Fruit fly (Drosophila melanogaster): Measurements from ENCODE around the gene Srp72.

Srp72 gene

DNA sequence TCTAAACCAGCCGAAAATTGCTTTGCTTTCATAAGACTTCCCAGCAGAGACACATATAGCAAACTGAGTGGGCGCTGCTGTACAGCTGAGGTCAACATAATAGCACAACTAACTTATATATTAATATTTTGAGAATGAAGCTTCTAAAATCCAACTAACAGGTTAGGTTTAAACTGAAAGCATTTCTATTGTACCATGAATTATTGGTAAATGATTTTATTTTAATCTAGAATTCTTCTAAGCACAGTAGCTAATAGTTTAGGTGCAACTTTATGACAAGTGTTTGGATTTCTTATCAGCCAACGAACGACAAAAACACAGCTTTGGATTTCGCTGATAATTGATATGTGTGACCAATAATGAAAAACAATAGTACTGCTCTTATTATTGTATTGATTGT, 33.5 kb upstream of the Srp72 start (continued):
- TF ChIP-seq CG6813 (GFP tag; optimal IDR thresholded peaks at IDR 0.05), result peak; percentile 23
- no peak for TF ChIP-seq CrebB (tag; optimal IDR thresholded peaks at IDR 0.05)
- no peak for TF ChIP-seq Mes4 (GFP tag; optimal IDR thresholded peaks at IDR 0.05)
- peak; percentile 89 for TF ChIP-seq Med (GFP tag)
- TF ChIP-seq CG6654 (GFP tag; optimal IDR thresholded peaks at IDR 0.05), result no peak
- TF ChIP-seq Side (GFP tag; optimal IDR thresholded peaks at IDR 0.05), result peak; percentile 49
- TF ChIP-seq al (GFP tag; IDR thresholded peaks at IDR 0.05), result peak; percentile 53; the same call in 1 of the 2 replicates
- TF ChIP-seq CG9215 (GFP tag; IDR thresholded peaks at IDR 0.05), result peak; percentile 40; the same call in 1 of the 2 replicates
- no peak for TF ChIP-seq en (GFP tag; optimal IDR thresholded peaks at IDR 0.05)
- no peak for TF ChIP-seq usp (GFP tag; optimal IDR thresholded peaks at IDR 0.05)
- TF ChIP-seq NFAT (GFP tag; IDR thresholded peaks at IDR 0.05), result peak; percentile 46; the same call in 1 of the 2 replicates
- TF ChIP-seq pzg (GFP tag; optimal IDR thresholded peaks at IDR 0.05), result no peak
- TF ChIP-seq CG12659 (GFP tag; optimal IDR thresholded peaks at IDR 0.05), result peak; percentile 6
- TF ChIP-seq her (GFP tag; optimal IDR thresholded peaks at IDR 0.05), result no peak
- TF ChIP-seq CG13775 (GFP tag; optimal IDR thresholded peaks at IDR 0.05), result no peak
- TF ChIP-seq CG6272 (GFP tag; IDR thresholded peaks at IDR 0.05), result no peak
- TF ChIP-seq CG13424 (tag; optimal IDR thresholded peaks at IDR 0.05), result no peak
- TF ChIP-seq CG4617 (GFP tag; optimal IDR thresholded peaks at IDR 0.05; ENCODE audit: borderline replicate concordance), result no peak
- TF ChIP-seq MBD-R2 (GFP tag; IDR thresholded peaks at IDR 0.05), result peak; percentile 37; the same call in 1 of the 2 replicates
- no peak for TF ChIP-seq tll (GFP tag; optimal IDR thresholded peaks at IDR 0.05)
- no peak for TF ChIP-seq CG42726 (GFP tag; IDR thresholded peaks at IDR 0.05; ENCODE audit: partially characterized antibody)
- TF ChIP-seq CG6175 (GFP tag; IDR thresholded peaks at IDR 0.05), result no peak
- no peak for TF ChIP-seq CG13123 (GFP tag; optimal IDR thresholded peaks at IDR 0.05)
- TF ChIP-seq Drgx (GFP tag; IDR thresholded peaks at IDR 0.05), result peak; percentile 33; the same call in 1 of the 2 replicates
- TF ChIP-seq tup (GFP tag; optimal IDR thresholded peaks at IDR 0.05), result peak; percentile 11
- TF ChIP-seq ato (GFP tag; IDR thresholded peaks at IDR 0.05; ENCODE audit: partially characterized antibody), result no peak
- TF ChIP-seq CG10462 (GFP tag; optimal IDR thresholded peaks at IDR 0.05), result no peak
- no peak for TF ChIP-seq prd (optimal IDR thresholded peaks at IDR 0.05)
- TF ChIP-seq prd (GFP tag; IDR thresholded peaks at IDR 0.05), result peak; percentile 64; the same call in 2 of the 3 replicates
- TF ChIP-seq CG7372 (GFP tag; IDR thresholded peaks at IDR 0.05), result no peak
- TF ChIP-seq Ssrp (tag; optimal IDR thresholded peaks at IDR 0.05), result no peak
- TF ChIP-seq CG11696 (GFP tag; IDR thresholded peaks at IDR 0.05), result peak; percentile 95
- TF ChIP-seq CG17359 (tag; optimal IDR thresholded peaks at IDR 0.05), result peak; percentile 45
- no peak for TF ChIP-seq CG1529 (GFP tag; optimal IDR thresholded peaks at IDR 0.05)
- TF ChIP-seq aop (GFP tag; IDR thresholded peaks at IDR 0.05), result no peak
- no peak for TF ChIP-seq CG7271 (tag; optimal IDR thresholded peaks at IDR 0.05)
- TF ChIP-seq CG1603 (tag; optimal IDR thresholded peaks at IDR 0.05), result no peak
- TF ChIP-seq chn (GFP tag; optimal IDR thresholded peaks at IDR 0.05), result no peak
- TF ChIP-seq CG8290 (GFP tag; optimal IDR thresholded peaks at IDR 0.05), result no peak
- TF ChIP-seq CG8290 (tag; optimal IDR thresholded peaks at IDR 0.05), result no peak
- TF ChIP-seq CG15073 (GFP tag; optimal IDR thresholded peaks at IDR 0.05), result no peak
- TF ChIP-seq YL-1 (GFP tag; optimal IDR thresholded peaks at IDR 0.05), result no peak
- TF ChIP-seq CG14441 (GFP tag; IDR thresholded peaks at IDR 0.05), result peak; percentile 57
- TF ChIP-seq Xrp1 (GFP tag; IDR thresholded peaks at IDR 0.05), result peak; percentile 60
- TF ChIP-seq dmrt11E (tag; optimal IDR thresholded peaks at IDR 0.05), result no peak
- TF ChIP-seq hkb (optimal IDR thresholded peaks at IDR 0.05), result no peak
- TF ChIP-seq hkb (GFP tag; IDR thresholded peaks at IDR 0.05), result peak; percentile 76
- TF ChIP-seq Usf (GFP tag; optimal IDR thresholded peaks at IDR 0.05), result no peak
- TF ChIP-seq Mad (GFP tag; optimal IDR thresholded peaks at IDR 0.05), result no peak
- no peak for TF ChIP-seq Antp (GFP tag; optimal IDR thresholded peaks at IDR 0.05)
- TF ChIP-seq CG34224 (GFP tag; IDR thresholded peaks at IDR 0.05; ENCODE audit: partially characterized antibody), result no peak
- no peak for TF ChIP-seq abd-A (tag; optimal IDR thresholded peaks at IDR 0.05)
